Worm (Caenorhabditis elegans) whole organism, L3 larva: Measurements from ENCODE around the gene srbc-58.

Experiments
- R02D3.7 ChIP-seq: fragments of 150-350 bp; optimal IDR thresholded peaks from 2 replicates; lab custom pipeline; 2014; ENCODE audit warnings: missing biosample characterization, missing genetic modification characterization
- ZK546.5 ChIP-seq: sonication (generic microtip); optimal IDR thresholded peaks from 2 replicates; lab custom pipeline; 2017; ENCODE audit warnings: missing biosample characterization, missing genetic modification characterization
- aly-2 ChIP-seq: fragments of 150-350 bp; optimal IDR thresholded peaks from 2 replicates; lab custom pipeline; 2014; ENCODE audit warnings: missing biosample characterization, missing genetic modification characterization
- ama-1 ChIP-seq: fragments of 150-350 bp; optimal IDR thresholded peaks from 2 replicates; lab custom pipeline; 2018
- ceh-16 ChIP-seq: sonication (generic microtip); optimal IDR thresholded peaks from 2 replicates; lab custom pipeline; 2017; ENCODE audit warnings: missing biosample characterization, missing genetic modification characterization
- ceh-28 ChIP-seq: fragments of 150-350 bp; optimal IDR thresholded peaks from 2 replicates; lab custom pipeline; 2014; ENCODE audit warnings: missing biosample characterization, missing genetic modification reagents, missing genetic modification characterization
- ceh-82 ChIP-seq: fragments of 150-350 bp; optimal IDR thresholded peaks from 2 replicates; lab custom pipeline; 2014; ENCODE audit warnings: missing biosample characterization, missing genetic modification characterization
- ceh-9 ChIP-seq: sonication (generic microtip); optimal IDR thresholded peaks from 2 replicates; lab custom pipeline; 2018; ENCODE audit warnings: missing biosample characterization, missing genetic modification characterization
- daf-12 ChIP-seq: fragments of 150-350 bp; optimal IDR thresholded peaks from 2 replicates; lab custom pipeline; 2014; ENCODE audit warnings: missing biosample characterization, missing genetic modification reagents, missing genetic modification characterization
- egl-27 ChIP-seq: sonication (generic microtip); optimal IDR thresholded peaks from 4 replicates; lab custom pipeline; 2017; ENCODE audit warnings: missing biosample characterization, missing genetic modification reagents, missing genetic modification characterization
- egl-5 ChIP-seq: fragments of 150-350 bp; optimal IDR thresholded peaks from 2 replicates; lab custom pipeline; 2017; ENCODE audit warnings: missing biosample characterization, missing genetic modification reagents, missing genetic modification characterization, inconsistent platforms
- elt-1 ChIP-seq: fragments of 150-350 bp; optimal IDR thresholded peaks from 2 replicates; lab custom pipeline; 2014; ENCODE audit warnings: missing biosample characterization, missing genetic modification characterization
- elt-2 ChIP-seq: sonication (generic microtip); optimal IDR thresholded peaks from 2 replicates; lab custom pipeline; 2016; ENCODE audit warnings: missing genetic modification reagents, mild to moderate bottlenecking, missing genetic modification characterization, missing compliant biosample characterization
- elt-3 ChIP-seq, 3 experiments: fragments of 150-350 bp in 1 of 3; sonication (generic microtip) in 2 of 3; optimal IDR thresholded peaks; 2 replicates in 2 of 3; 4 replicates in 1 of 3; lab custom pipeline; 2014 to 2017; ENCODE audit warnings: missing biosample characterization in 3 of 3, missing genetic modification characterization in 3 of 3
- eor-1 ChIP-seq, 2 experiments: fragments of 150-350 bp; optimal IDR thresholded peaks; 2 replicates each; lab custom pipeline; 2014 to 2018; ENCODE audit warnings: missing biosample characterization in 2 of 2, missing genetic modification characterization in 2 of 2
- fkh-10 ChIP-seq: sonication (generic microtip); optimal IDR thresholded peaks from 2 replicates; lab custom pipeline; 2017; ENCODE audit warnings: missing biosample characterization, missing genetic modification reagents, missing genetic modification characterization
- fkh-2 ChIP-seq: fragments of 150-350 bp; optimal IDR thresholded peaks from 2 replicates; lab custom pipeline; 2014; ENCODE audit warnings: missing biosample characterization, missing genetic modification reagents, missing genetic modification characterization
- fos-1 ChIP-seq: fragments of 150-350 bp; optimal IDR thresholded peaks from 2 replicates; lab custom pipeline; 2014; ENCODE audit warnings: missing biosample characterization, missing genetic modification characterization
- hmg-11 ChIP-seq: sonication (generic microtip); optimal IDR thresholded peaks from 2 replicates; lab custom pipeline; 2016; ENCODE audit warnings: missing genetic modification characterization, missing compliant biosample characterization
- jun-1 ChIP-seq: fragments of 150-350 bp; optimal IDR thresholded peaks from 2 replicates; lab custom pipeline; 2014; ENCODE audit warnings: missing biosample characterization, missing genetic modification reagents, missing genetic modification characterization
- lin-15B ChIP-seq: fragments of 150-350 bp; optimal IDR thresholded peaks from 2 replicates; lab custom pipeline; 2014; ENCODE audit warnings: missing biosample characterization, missing genetic modification characterization
- lsy-12 ChIP-seq: sonication (generic microtip); optimal IDR thresholded peaks from 2 replicates; lab custom pipeline; 2016; ENCODE audit warnings: mild to moderate bottlenecking, missing genetic modification characterization, missing compliant biosample characterization
- mdl-1 ChIP-seq: fragments of 150-350 bp; optimal IDR thresholded peaks from 2 replicates; lab custom pipeline; 2014; ENCODE audit warnings: missing biosample characterization, missing genetic modification characterization
- mml-1 ChIP-seq: fragments of 150-350 bp; sonication (generic microtip); optimal IDR thresholded peaks from 3 replicates; lab custom pipeline; 2014; ENCODE audit warnings: missing biosample characterization, missing genetic modification characterization
- nfya-1 ChIP-seq: sonication (generic microtip); optimal IDR thresholded peaks from 2 replicates; lab custom pipeline; 2017; ENCODE audit warnings: missing genetic modification characterization, mild to moderate bottlenecking, missing compliant biosample characterization, antibody characterized with exemption, moderate library complexity; ENCODE audit not compliant: insufficient read depth
- nhr-11 ChIP-seq: fragments of 150-350 bp; optimal IDR thresholded peaks from 2 replicates; lab custom pipeline; 2014; ENCODE audit warnings: missing biosample characterization, missing genetic modification characterization
- nhr-12 ChIP-seq: fragments of 150-350 bp; optimal IDR thresholded peaks from 2 replicates; lab custom pipeline; 2014; ENCODE audit warnings: missing biosample characterization, missing genetic modification characterization
- nhr-23 ChIP-seq: fragments of 150-350 bp; optimal IDR thresholded peaks from 2 replicates; lab custom pipeline; 2014; ENCODE audit warnings: missing biosample characterization, missing genetic modification reagents, missing genetic modification characterization
- nhr-237 ChIP-seq: fragments of 150-350 bp; optimal IDR thresholded peaks from 2 replicates; lab custom pipeline; 2014; ENCODE audit warnings: missing biosample characterization, missing genetic modification characterization
- nhr-25 ChIP-seq: sonication (generic microtip); optimal IDR thresholded peaks from 2 replicates; lab custom pipeline; 2017; ENCODE audit warnings: missing biosample characterization, missing genetic modification characterization
- nhr-28 ChIP-seq: fragments of 150-350 bp; optimal IDR thresholded peaks from 2 replicates; lab custom pipeline; 2014; ENCODE audit warnings: missing biosample characterization, missing genetic modification characterization
- nhr-43 ChIP-seq: sonication (generic microtip); optimal IDR thresholded peaks from 2 replicates; lab custom pipeline; 2016; ENCODE audit warnings: mild to moderate bottlenecking, missing genetic modification characterization, missing compliant biosample characterization; ENCODE audit not compliant: poor library complexity, severe bottlenecking
- nhr-67 ChIP-seq: fragments of 150-350 bp; optimal IDR thresholded peaks from 2 replicates; lab custom pipeline; 2014; ENCODE audit warnings: missing biosample characterization, missing genetic modification characterization
- nhr-76 ChIP-seq: fragments of 150-350 bp; sonication (generic microtip); optimal IDR thresholded peaks from 5 replicates; lab custom pipeline; 2014; ENCODE audit warnings: missing biosample characterization, missing genetic modification characterization
- nhr-77 ChIP-seq: fragments of 150-350 bp; optimal IDR thresholded peaks from 2 replicates; lab custom pipeline; 2014; ENCODE audit warnings: missing biosample characterization, missing genetic modification characterization
- pha-4 ChIP-seq: fragments of 150-350 bp; optimal IDR thresholded peaks from 2 replicates; lab custom pipeline; 2014; ENCODE audit warnings: missing biosample characterization, missing genetic modification reagents, missing genetic modification characterization
- pqm-1 ChIP-seq: fragments of 150-350 bp; optimal IDR thresholded peaks from 2 replicates; lab custom pipeline; 2017; ENCODE audit warnings: missing biosample characterization, missing genetic modification characterization, inconsistent platforms
- sea-2 ChIP-seq: fragments of 150-350 bp; sonication (generic microtip); optimal IDR thresholded peaks from 4 replicates; lab custom pipeline; 2014; ENCODE audit warnings: missing biosample characterization, missing genetic modification reagents, missing genetic modification characterization
- skn-1 ChIP-seq: fragments of 150-350 bp; optimal IDR thresholded peaks from 2 replicates; lab custom pipeline; 2014; ENCODE audit warnings: missing biosample characterization, missing genetic modification characterization
- snpc-4 ChIP-seq: fragments of 150-350 bp; optimal IDR thresholded peaks from 2 replicates; lab custom pipeline; 2014; ENCODE audit warnings: missing biosample characterization, missing genetic modification characterization
- tbx-2 ChIP-seq: sonication (generic microtip); optimal IDR thresholded peaks from 2 replicates; lab custom pipeline; 2016; ENCODE audit warnings: mild to moderate bottlenecking, missing genetic modification characterization, missing compliant biosample characterization
- unc-39 ChIP-seq: sonication (generic microtip); optimal IDR thresholded peaks from 4 replicates; lab custom pipeline; 2017; ENCODE audit warnings: missing biosample characterization, missing genetic modification characterization
- unc-62 ChIP-seq: fragments of 150-350 bp; sonication (generic microtip); optimal IDR thresholded peaks from 4 replicates; lab custom pipeline; 2014; ENCODE audit warnings: missing biosample characterization, missing genetic modification reagents, missing genetic modification characterization
- zag-1 ChIP-seq: fragments of 150-350 bp; optimal IDR thresholded peaks from 2 replicates; lab custom pipeline; 2014; ENCODE audit warnings: missing biosample characterization, missing genetic modification characterization
- ztf-11 ChIP-seq: fragments of 150-350 bp; optimal IDR thresholded peaks from 2 replicates; lab custom pipeline; 2014; ENCODE audit warnings: missing biosample characterization, missing genetic modification characterization
- ztf-4 ChIP-seq: fragments of 150-350 bp; optimal IDR thresholded peaks from 2 replicates; lab custom pipeline; 2014; ENCODE audit warnings: missing biosample characterization, missing genetic modification characterization

srbc-58 gene

DNA sequence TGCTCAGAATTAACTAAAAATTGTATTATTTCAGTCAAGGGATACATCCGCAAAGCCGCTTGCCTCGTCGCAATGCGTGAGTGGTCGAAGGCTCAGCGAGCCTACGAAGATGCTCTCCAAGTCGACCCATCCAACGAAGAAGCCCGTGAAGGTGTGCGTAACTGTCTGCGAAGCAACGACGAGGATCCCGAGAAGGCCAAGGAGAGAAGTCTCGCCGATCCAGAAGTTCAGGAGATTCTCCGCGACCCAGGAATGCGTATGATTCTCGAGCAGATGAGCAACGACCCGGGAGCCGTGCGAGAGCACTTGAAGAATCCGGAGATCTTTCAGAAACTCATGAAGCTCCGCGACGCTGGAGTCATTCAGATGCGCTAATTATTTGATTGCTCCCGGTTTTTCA is 454 bp upstream of the srbc-58 start:
- TF ChIP-seq fkh-2 (tag; lab: Kevin White, UChicago) (no peak), nhr-43 (tag; lab: Kevin White, UChicago) (no peak), R02D3.7 (no peak), nhr-28 (no peak), pha-4 (tag; lab: Kevin White, UChicago) (no peak), elt-2 (no peak), nhr-237 (no peak), nhr-23 (no peak), egl-5 (no peak), pqm-1 (tag; lab: Kevin White, UChicago) (no peak)

- TF ChIP-seq egl-5 (no peak), eor-1 (tag; optimal IDR thresholded peaks at IDR 0.05; lab: Kevin White, UChicago) (no peak), ama-1 (lab: Kevin White, UChicago) (no peak), nhr-76 (tag; lab: Kevin White, UChicago) (peak; percentile 81), nhr-77 (tag; lab: Kevin White, UChicago) (peak; percentile 94), nfya-1 (tag; lab: Kevin White, UChicago) (peak; percentile 31), ceh-16 (tag; lab: Kevin White, UChicago) (no peak), pha-4 (tag; lab: Kevin White, UChicago) (no peak), fkh-10 (GFP tag; lab: Kevin White, UChicago) (no peak), snpc-4 (tag; lab: Kevin White, UChicago) (no peak), ceh-28 (tag; lab: Kevin White, UChicago) (no peak), fos-1 (tag; lab: Kevin White, UChicago) (no peak), nhr-11 (tag; lab: Kevin White, UChicago) (no peak), elt-2 (no peak), elt-3 (tag; optimal IDR thresholded peaks at IDR 0.05; lab: Kevin White, UChicago) (no peak), daf-12 (tag; lab: Kevin White, UChicago) (no peak), R02D3.7 (no peak), skn-1 (no peak), zag-1 (tag; lab: Kevin White, UChicago) (no peak), aly-2 (no peak), ceh-82 (tag; lab: Kevin White, UChicago) (no peak), nhr-25 (tag; lab: Kevin White, UChicago) (peak; percentile 34), mdl-1 (tag; lab: Kevin White, UChicago) (no peak), ceh-9 (tag; lab: Kevin White, UChicago) (no peak), ztf-4 (tag; lab: Kevin White, UChicago) (no peak), unc-62 (GFP tag; lab: Kevin White, UChicago) (no peak), nhr-67 (tag; lab: Kevin White, UChicago) (no peak), elt-1 (tag; lab: Kevin White, UChicago) (peak; percentile 50), nhr-28 (no peak), pqm-1 (tag; lab: Kevin White, UChicago) (no peak), egl-27 (tag; lab: Kevin White, UChicago) (no peak), ztf-11 (tag; lab: Kevin White, UChicago) (no peak), nhr-43 (tag; lab: Kevin White, UChicago) (no peak), jun-1 (tag; lab: Kevin White, UChicago) (no peak), tbx-2 (tag; lab: Kevin White, UChicago) (no peak), hmg-11 (no peak), mml-1 (tag; lab: Kevin White, UChicago) (no peak), lin-15B (tag; lab: Kevin White, UChicago) (peak; percentile 15), unc-39 (no peak), nhr-23 (peak; percentile 45), nhr-237 (no peak), sea-2 (GFP tag; lab: Kevin White, UChicago) (no peak), ZK546.5 (no peak), lsy-12 (tag; lab: Kevin White, UChicago) (no peak), nhr-12 (tag; lab: Kevin White, UChicago) (no peak)
- TF ChIP-seq, all 47 proteins: peak for 7
Observed at ce11 chrV:777285-777684, 2.5 kb downstream of the srbc-58 start, which contains the start of gene R09E12.9. TSS of gene R09E12.9 (plus strand) at chrV:777600.
